Fruit fly (Drosophila melanogaster) whole organism, adult: ENCODE measurements around the gene CG14200.
A peak's percentile ranks its signal among the peaks of the same experiment; 100 is the strongest.

Experiments
- CG11617 ChIP-seq: fragments of 200-800 bp; sonication (Bioruptor generic); optimal IDR thresholded peaks from 2 replicates; lab custom pipeline; 2017; ENCODE audit warnings: mild to moderate bottlenecking, missing biosample characterization, missing genetic modification reagents, missing genetic modification characterization
- CG12768 ChIP-seq: fragments of 200-800 bp; sonication (Bioruptor generic); optimal IDR thresholded peaks from 2 replicates; lab custom pipeline; 2017; ENCODE audit warnings: missing biosample characterization, missing genetic modification characterization, mild to moderate bottlenecking, moderate library complexity, missing genetic modification reagents
- CG14711 ChIP-seq: fragments of 200-800 bp; sonication (Bioruptor generic); optimal IDR thresholded peaks from 2 replicates; lab custom pipeline; 2018; ENCODE audit warnings: missing biosample characterization, mild to moderate bottlenecking, missing genetic modification characterization, moderate library complexity
- CG1620 ChIP-seq: fragments of 200-800 bp; sonication (Bioruptor generic); optimal IDR thresholded peaks from 2 replicates; lab custom pipeline; 2016; ENCODE audit warnings: missing biosample characterization, missing genetic modification characterization
- CG33017 ChIP-seq: fragments of 200-800 bp; sonication (Bioruptor generic); optimal IDR thresholded peaks from 2 replicates; lab custom pipeline; 2018; ENCODE audit warnings: missing biosample characterization, mild to moderate bottlenecking, missing genetic modification characterization, moderate library complexity
- CG5204 ChIP-seq: fragments of 200-800 bp; sonication (Bioruptor generic); optimal IDR thresholded peaks from 2 replicates; lab custom pipeline; 2016; ENCODE audit warnings: missing biosample characterization, missing genetic modification characterization
- CG7045 ChIP-seq: fragments of 200-800 bp; sonication (Bioruptor generic); optimal IDR thresholded peaks from 2 replicates; lab custom pipeline; 2017; ENCODE audit warnings: missing biosample characterization, mild to moderate bottlenecking, missing genetic modification characterization
- CG7101 ChIP-seq: fragments of 200-800 bp; sonication (Bioruptor generic); optimal IDR thresholded peaks from 2 replicates; lab custom pipeline; 2018; ENCODE audit warnings: missing biosample characterization, mild to moderate bottlenecking, missing genetic modification characterization, moderate library complexity
- Clk ChIP-seq: fragments of 200-800 bp; sonication (Bioruptor generic); optimal IDR thresholded peaks from 2 replicates; lab custom pipeline; 2017; ENCODE audit warnings: missing biosample characterization, missing genetic modification characterization
- Crg-1 ChIP-seq: fragments of 200-800 bp; sonication (Bioruptor generic); optimal IDR thresholded peaks from 2 replicates; lab custom pipeline; 2016; ENCODE audit warnings: missing biosample characterization, missing genetic modification characterization
- Hr96 ChIP-seq: fragments of 200-800 bp; sonication (Bioruptor generic); optimal IDR thresholded peaks from 2 replicates; lab custom pipeline; 2016; ENCODE audit warnings: missing biosample characterization, missing genetic modification characterization
- Mnt ChIP-seq: fragments of 200-800 bp; sonication (Bioruptor generic); optimal IDR thresholded peaks from 2 replicates; lab custom pipeline; 2016; ENCODE audit warnings: missing biosample characterization, mild to moderate bottlenecking, missing genetic modification characterization
- bab1 ChIP-seq: fragments of 200-800 bp; sonication (Bioruptor generic); optimal IDR thresholded peaks from 3 replicates; lab custom pipeline; 2019; ENCODE audit warnings: missing biosample characterization, mild to moderate bottlenecking, missing genetic modification characterization, moderate library complexity
- cic ChIP-seq: fragments of 200-800 bp; sonication (Bioruptor generic); optimal IDR thresholded peaks from 2 replicates; lab custom pipeline; 2017; ENCODE audit warnings: missing biosample characterization, mild to moderate bottlenecking, missing genetic modification characterization, moderate library complexity
- cnc ChIP-seq, 2 experiments: fragments of >200 bp; optimal IDR thresholded peaks; 2 replicates each; lab custom pipeline; 2017
- kay ChIP-seq: fragments of 200-800 bp; sonication (Bioruptor generic); peaks from one replicate; lab custom pipeline; 2016; ENCODE audit warnings: missing biosample characterization, missing genetic modification characterization, borderline replicate concordance
- ovo ChIP-seq: fragments of 200-800 bp; sonication (Bioruptor generic); optimal IDR thresholded peaks from 2 replicates; lab custom pipeline; 2016; ENCODE audit warnings: missing biosample characterization, missing genetic modification characterization
- pad ChIP-seq: fragments of 200-800 bp; sonication (Bioruptor generic); optimal IDR thresholded peaks from 3 replicates; lab custom pipeline; 2017; ENCODE audit warnings: missing biosample characterization, missing genetic modification characterization, mild to moderate bottlenecking, moderate library complexity, missing genetic modification reagents
- tj ChIP-seq: fragments of 200-800 bp; sonication (Bioruptor generic); optimal IDR thresholded peaks from 3 replicates; lab custom pipeline; 2017; ENCODE audit warnings: missing biosample characterization, mild to moderate bottlenecking, missing genetic modification characterization, moderate library complexity
- toe ChIP-seq: fragments of 200-800 bp; sonication (Bioruptor generic); optimal IDR thresholded peaks from 2 replicates; lab custom pipeline; 2016; ENCODE audit warnings: missing biosample characterization, missing genetic modification characterization

The CG14200 gene

DNA sequence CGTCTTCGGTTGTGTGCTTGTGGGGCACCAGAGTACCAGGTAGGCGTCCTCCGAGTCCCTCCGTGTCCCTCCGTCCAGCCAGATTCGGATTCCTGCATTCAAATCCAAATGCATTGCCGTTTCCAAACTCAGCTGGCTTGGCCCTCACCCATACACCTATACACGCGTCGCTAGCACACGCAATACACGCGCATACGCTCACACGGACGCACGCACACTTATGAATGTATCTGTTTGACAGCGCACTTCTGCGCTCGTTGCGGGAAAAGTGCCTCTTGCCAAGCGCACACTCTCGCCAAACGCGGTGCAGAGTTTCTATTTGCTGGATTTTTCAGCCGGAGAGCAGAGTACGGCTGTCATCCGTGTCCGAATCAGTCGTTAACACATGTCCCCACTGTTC is 27.3 kb downstream of the CG14200 start:
- TF ChIP-seq CG7045 (no peak), CG12768 (GFP tag; lab: Kevin White, UChicago) (no peak), pad (GFP tag; lab: Kevin White, UChicago) (no peak), CG5204 (no peak), CG11617 (no peak), Mnt (GFP tag; lab: Kevin White, UChicago) (peak; percentile 36)

DNA sequence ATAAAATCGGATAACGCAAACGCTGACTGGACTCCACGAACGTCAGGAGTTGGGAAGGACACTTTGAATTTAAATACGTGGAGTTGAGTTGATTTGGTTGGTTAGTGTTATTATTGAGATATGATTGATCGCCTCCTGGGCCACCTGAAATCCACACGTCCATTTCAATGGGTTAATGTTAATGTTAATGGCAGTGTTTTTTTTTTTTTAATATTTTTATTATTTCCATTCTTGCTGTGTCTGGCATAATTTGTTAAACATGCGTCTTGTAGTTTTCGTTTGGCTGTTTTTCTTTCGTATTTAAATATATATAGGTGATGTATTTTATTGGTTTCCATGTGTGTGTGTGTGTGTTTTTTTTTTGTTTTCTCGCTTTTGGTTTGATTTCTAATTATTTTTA is 36.3 kb downstream of the CG14200 start, which contains the start of gene CG12231:
Gene CG12231, minus strand, starts transcription at position 101 of the 400 bp plus-strand sequence.
- TF ChIP-seq bab1 (GFP tag; lab: Kevin White, UChicago) = no peak
- no peak for TF ChIP-seq Crg-1 (GFP tag; lab: Kevin White, UChicago)
- TF ChIP-seq CG12768 (GFP tag; lab: Kevin White, UChicago) = no peak
- TF ChIP-seq cic (GFP tag; lab: Kevin White, UChicago) = no peak

DNA sequence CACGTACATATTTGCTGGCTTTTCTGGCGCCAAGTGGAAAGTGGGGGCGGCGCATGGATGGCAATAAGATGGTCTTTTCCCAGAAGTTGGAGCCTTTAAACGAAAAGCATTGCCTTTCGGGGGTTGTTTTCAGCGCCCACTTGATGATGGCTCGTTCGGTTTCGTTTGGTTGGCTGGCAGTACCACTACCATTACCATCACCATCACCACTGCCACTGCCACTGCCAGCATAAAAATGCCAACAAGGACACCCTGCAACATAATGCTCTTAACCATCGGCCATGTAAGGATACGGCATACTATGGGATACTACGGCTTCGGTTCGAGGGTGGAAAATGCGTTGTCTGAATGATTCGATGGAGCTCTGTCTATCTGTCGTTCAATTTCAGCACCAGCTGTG is 40.1 kb downstream of the CG14200 start:
- no peak for TF ChIP-seq CG12768 (GFP tag; lab: Kevin White, UChicago)
- TF ChIP-seq ovo = no peak
- TF ChIP-seq CG14711 = no peak

DNA sequence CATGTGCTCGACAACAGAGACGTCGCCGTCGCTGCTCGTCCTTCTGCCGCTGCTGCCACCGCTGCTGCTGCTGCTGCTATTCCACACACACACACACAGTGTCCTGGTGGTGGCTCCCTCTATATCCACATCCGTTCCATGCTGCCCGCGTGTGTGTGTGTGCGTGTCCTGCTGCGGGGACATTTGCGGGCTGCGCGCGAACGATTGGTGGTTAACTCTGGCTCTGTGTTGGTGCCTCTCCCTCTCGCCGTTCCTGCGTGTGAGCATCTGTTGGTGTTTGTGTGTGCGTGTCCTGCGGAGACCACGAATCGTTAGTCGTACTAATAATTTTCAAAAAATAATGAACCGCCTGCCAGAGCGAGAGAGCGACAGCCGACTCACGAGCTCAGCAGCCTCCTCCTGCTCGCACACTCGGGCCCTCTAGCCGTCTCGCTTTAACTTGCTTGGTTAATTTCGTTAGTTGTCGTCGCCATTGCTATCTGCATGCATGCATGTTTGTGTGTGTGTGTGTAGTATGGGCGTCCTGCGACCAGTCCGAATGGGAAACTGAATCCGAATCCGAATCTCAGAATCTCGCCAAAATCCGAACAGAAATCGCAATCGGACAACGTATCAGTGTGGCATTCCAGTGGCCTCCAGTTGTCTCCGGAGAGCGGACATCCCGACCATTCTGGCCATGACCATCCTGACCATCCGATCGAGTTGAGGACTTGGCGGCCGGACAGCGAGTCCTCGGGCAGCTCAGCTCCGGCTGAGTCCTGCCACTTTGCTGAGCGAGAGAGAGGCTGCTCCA is 50.8 kb downstream of the CG14200 start:
- TF ChIP-seq Hr96 (GFP tag; lab: Kevin White, UChicago) (no peak), CG5204 (no peak), CG12768 (GFP tag; lab: Kevin White, UChicago) (no peak), ovo (no peak), pad (GFP tag; lab: Kevin White, UChicago) (no peak), kay (no peak), CG11617 (no peak), Clk (GFP tag; lab: Kevin White, UChicago) (no peak), CG7045 (no peak), Crg-1 (GFP tag; lab: Kevin White, UChicago) (no peak), CG1620 (GFP tag; lab: Kevin White, UChicago) (no peak), CG33017 (no peak), cic (GFP tag; lab: Kevin White, UChicago) (no peak), CG14711 (no peak), toe (no peak), Mnt (GFP tag; lab: Kevin White, UChicago) (no peak), CG7101 (tag; lab: Kevin White, UChicago) (no peak)

DNA sequence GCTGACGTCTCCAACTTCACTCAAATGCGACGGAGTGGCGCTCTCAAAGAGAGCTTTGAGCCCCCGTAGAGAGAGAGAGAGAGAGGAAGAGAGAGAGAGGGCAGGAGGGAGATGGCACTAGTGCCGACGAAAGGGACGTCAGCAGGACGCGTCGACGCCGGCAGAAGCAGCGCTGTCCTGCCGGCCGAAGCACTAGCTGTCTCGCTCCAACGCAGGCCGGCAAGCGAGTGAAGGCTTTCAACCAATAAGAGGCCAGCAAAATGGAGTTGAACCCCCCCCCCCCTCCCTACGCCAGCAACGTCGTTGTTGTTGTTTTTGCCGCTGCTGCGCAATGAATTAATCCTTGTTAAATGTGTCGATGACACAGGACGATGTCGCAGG is 51.3 kb downstream of the CG14200 start:
- TF ChIP-seq CG7101 (tag; lab: Kevin White, UChicago) = no peak
- no peak for TF ChIP-seq cic (GFP tag; lab: Kevin White, UChicago)
- no peak for TF ChIP-seq pad (GFP tag; lab: Kevin White, UChicago)
- no peak for TF ChIP-seq ovo
- TF ChIP-seq bab1 (GFP tag; lab: Kevin White, UChicago) = no peak
- TF ChIP-seq kay = no peak
- TF ChIP-seq tj (GFP tag; lab: Kevin White, UChicago) = no peak
- no peak for TF ChIP-seq cnc (optimal IDR thresholded peaks at IDR 0.05; lab: Kevin White, UChicago)
- no peak for TF ChIP-seq CG12768 (GFP tag; lab: Kevin White, UChicago)
- TF ChIP-seq Clk (GFP tag; lab: Kevin White, UChicago) = no peak
- no peak for TF ChIP-seq CG1620 (GFP tag; lab: Kevin White, UChicago)

- TF ChIP-seq Clk (GFP tag; lab: Kevin White, UChicago) (no peak), CG33017 (no peak), Hr96 (GFP tag; lab: Kevin White, UChicago) (no peak), CG12768 (GFP tag; lab: Kevin White, UChicago) (no peak), CG11617 (no peak), cic (GFP tag; lab: Kevin White, UChicago) (no peak), kay (no peak), CG7101 (tag; lab: Kevin White, UChicago) (no peak), CG14711 (no peak), CG1620 (GFP tag; lab: Kevin White, UChicago) (no peak), toe (no peak), Crg-1 (GFP tag; lab: Kevin White, UChicago) (no peak), cnc (optimal IDR thresholded peaks at IDR 0.05; lab: Kevin White, UChicago) (no peak), bab1 (GFP tag; lab: Kevin White, UChicago) (no peak), tj (GFP tag; lab: Kevin White, UChicago) (no peak)
Observed at dm6 chrX:19547382-19547781, 52.1 kb downstream of the CG14200 start, which contains the start of gene CG32532. TSS of gene CG32532 (minus strand) at chrX:19547482.

DNA sequence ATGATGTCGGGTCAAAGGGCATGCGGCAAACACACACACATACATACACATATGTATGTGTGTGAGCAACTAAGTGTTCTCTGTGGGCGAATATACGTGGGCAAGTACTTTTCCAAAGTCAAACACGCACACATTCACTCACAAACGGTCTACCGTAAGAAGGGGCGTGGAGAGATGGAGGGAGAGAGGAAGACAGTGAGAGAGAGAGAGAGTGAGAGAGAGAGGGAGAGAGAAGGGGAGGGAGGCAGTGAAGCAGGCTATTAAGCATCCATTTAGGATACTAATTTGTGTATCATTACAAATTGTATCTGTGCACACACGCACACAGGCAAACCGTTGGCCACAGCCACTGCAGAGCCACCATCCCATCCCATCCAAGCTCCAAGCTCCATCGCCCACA is 53.1 kb downstream of the CG14200 start:
- no peak for TF ChIP-seq bab1 (GFP tag; lab: Kevin White, UChicago)
- TF ChIP-seq CG5204 = no peak
- no peak for TF ChIP-seq cnc (optimal IDR thresholded peaks at IDR 0.05; lab: Kevin White, UChicago)
- no peak for TF ChIP-seq Hr96 (GFP tag; lab: Kevin White, UChicago)
